Fruit fly (Drosophila melanogaster): ENCODE results near the gene Try29F.

DNA sequence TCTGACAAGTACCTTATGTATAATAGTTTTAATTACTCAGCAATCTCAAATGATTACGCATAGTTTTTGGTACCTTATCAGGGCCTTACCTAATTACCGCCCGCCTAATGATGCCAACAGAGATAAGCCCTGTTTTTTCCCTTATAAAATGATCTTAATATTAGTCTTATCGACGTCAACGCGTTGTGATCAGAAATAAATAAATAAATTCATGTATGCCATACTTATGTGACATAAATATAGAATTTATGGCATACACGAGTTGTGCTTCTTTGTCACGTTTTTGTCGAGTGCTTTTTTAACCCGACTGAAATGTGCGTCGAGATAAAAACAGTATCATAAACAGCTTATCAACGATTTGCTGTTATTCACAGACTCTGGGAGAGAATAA is 42.0 kb upstream of the Try29F start:
- TF ChIP-seq fd96Ca (GFP tag; IDR thresholded peaks at IDR 0.05) (no peak), CG10348 (GFP tag; IDR thresholded peaks at IDR 0.05) (no peak), CG15710 (tag; optimal IDR thresholded peaks at IDR 0.05) (no peak), CG9948 (tag; optimal IDR thresholded peaks at IDR 0.05) (no peak), CG17806 (tag; optimal IDR thresholded peaks at IDR 0.05) (no peak)

All from whole organism, pupa.